Worm (Caenorhabditis elegans) whole organism, L1 larva: ENCODE data around the gene T10B5.8.

Source experiments
- fos-1 ChIP-seq: fragments of 150-350 bp; optimal IDR thresholded peaks from 2 replicates; lab custom pipeline; 2014; ENCODE audit warnings: missing biosample characterization, missing genetic modification characterization
- grh-1 ChIP-seq: fragments of 200-800 bp; sonication (Bioruptor generic); IDR thresholded peaks from 2 replicates; pipeline ENCODE4 v1.3.6; 2022; ENCODE audit warnings: missing genetic modification reagents, missing genetic modification characterization, missing compliant biosample characterization
- mdl-1 ChIP-seq, 2 experiments: fragments of 150-350 bp; optimal IDR thresholded peaks; 2 replicates each; lab custom pipeline; 2014 to 2017; ENCODE audit warnings: missing biosample characterization in 2 of 2, missing genetic modification characterization in 2 of 2, inconsistent platforms in 1 of 2
- nhr-28 ChIP-seq: fragments of 150-350 bp; optimal IDR thresholded peaks from 2 replicates; lab custom pipeline; 2014; ENCODE audit warnings: missing biosample characterization, missing genetic modification characterization
- pax-3 ChIP-seq: fragments of 200-800 bp; sonication (Bioruptor generic); optimal IDR thresholded peaks from 2 replicates; lab custom pipeline; 2018; ENCODE audit warnings: mild to moderate bottlenecking, missing genetic modification characterization, moderate library complexity, missing compliant biosample characterization
- snpc-4 ChIP-seq: fragments of 150-350 bp; optimal IDR thresholded peaks from 2 replicates; lab custom pipeline; 2014; ENCODE audit warnings: missing biosample characterization, missing genetic modification characterization
- tbx-2 ChIP-seq: sonication (generic microtip); optimal IDR thresholded peaks from 2 replicates; lab custom pipeline; 2016; ENCODE audit warnings: missing genetic modification characterization, missing compliant biosample characterization
- tlp-1 ChIP-seq: fragments of 150-350 bp; optimal IDR thresholded peaks from 2 replicates; lab custom pipeline; 2014; ENCODE audit warnings: missing biosample characterization, missing genetic modification characterization
- unc-86 ChIP-seq: sonication (generic microtip); optimal IDR thresholded peaks from 2 replicates; lab custom pipeline; 2016; ENCODE audit warnings: missing genetic modification characterization, missing compliant biosample characterization
- ztf-11 ChIP-seq, 2 experiments: sonication (generic microtip); optimal IDR thresholded peaks; 2 replicates each; lab custom pipeline; 2016 to 2017; ENCODE audit warnings: missing genetic modification characterization in 2 of 2, missing biosample characterization in 1 of 2, missing compliant biosample characterization in 1 of 2

ce11 chrV:1889996-1890395, 48.2 kb downstream of the T10B5.8 start:
- TF ChIP-seq snpc-4 (tag; lab: Kevin White, UChicago) (no peak), nhr-28 (tag; lab: Kevin White, UChicago) (no peak), tlp-1 (tag; lab: Kevin White, UChicago) (no peak), grh-1 (GFP tag; lab: Robert Waterston, UW) (no peak), mdl-1 (tag; optimal IDR thresholded peaks at IDR 0.05; lab: Kevin White, UChicago) (no peak), unc-86 (no peak), pax-3 (no peak), ztf-11 (tag; optimal IDR thresholded peaks at IDR 0.05; lab: Kevin White, UChicago) (no peak), tbx-2 (no peak), fos-1 (tag; lab: Kevin White, UChicago) (no peak)
